Worm (Caenorhabditis elegans): Measurements from ENCODE around the gene C16H3.3.

Gene C16H3.3

ce11 chrX:17625729-17626128 is 15.9 kb upstream of the C16H3.3 start:
- TF ChIP-seq hnd-1 (tag; optimal IDR thresholded peaks at IDR 0.05) (no peak), F13C5.2 (tag; optimal IDR thresholded peaks at IDR 0.05) (no peak)

ce11 chrX:17625245-17625644 is 15.4 kb upstream of the C16H3.3 start:
- TF ChIP-seq ceh-36 (tag; optimal IDR thresholded peaks at IDR 0.05) (no peak), hmg-4 (GFP tag; optimal IDR thresholded peaks at IDR 0.05) (no peak), tbx-11 (GFP tag; IDR thresholded peaks at IDR 0.05) (no peak), hmbx-1 (tag; optimal IDR thresholded peaks at IDR 0.05) (no peak), sea-1 (GFP tag; conservative IDR thresholded peaks at IDR 0.05) (no peak), flt-1 (GFP tag; IDR thresholded peaks at IDR 0.05) (no peak)

- TF ChIP-seq F13C5.2 (tag; optimal IDR thresholded peaks at IDR 0.05) (no peak), tra-4 (tag; optimal IDR thresholded peaks at IDR 0.05) (no peak), hmg-4 (GFP tag; optimal IDR thresholded peaks at IDR 0.05) (no peak), aly-1 (tag; optimal IDR thresholded peaks at IDR 0.05) (no peak), scrt-1 (GFP tag; IDR thresholded peaks at IDR 0.05) (no peak), hmbx-1 (tag; optimal IDR thresholded peaks at IDR 0.05) (no peak), tbx-11 (GFP tag; IDR thresholded peaks at IDR 0.05) (no peak), flt-1 (GFP tag; IDR thresholded peaks at IDR 0.05) (no peak)
Observed at ce11 chrX:17614245-17614644, 4.4 kb upstream of the C16H3.3 start, which contains the start of gene ncs-7. Gene ncs-7, plus strand, starts transcription at chrX:17614545.

ce11 chrX:17613024-17613423 is 3.2 kb upstream of the C16H3.3 start:
- no peak for TF ChIP-seq B0310.2 (tag; optimal IDR thresholded peaks at IDR 0.05)
- TF ChIP-seq tra-4 (tag; optimal IDR thresholded peaks at IDR 0.05), result no peak
- TF ChIP-seq tbx-11 (GFP tag; IDR thresholded peaks at IDR 0.05), result no peak
- no peak for TF ChIP-seq pes-1 (GFP tag; IDR thresholded peaks at IDR 0.05)
- no peak for TF ChIP-seq hmbx-1 (tag; optimal IDR thresholded peaks at IDR 0.05)
- TF ChIP-seq ama-1 (optimal IDR thresholded peaks at IDR 0.05), result no peak
- TF ChIP-seq sea-1 (GFP tag; conservative IDR thresholded peaks at IDR 0.05), result no peak
- no peak for TF ChIP-seq hnd-1 (tag; optimal IDR thresholded peaks at IDR 0.05)
- no peak for TF ChIP-seq tbx-37 (GFP tag; conservative IDR thresholded peaks at IDR 0.05)
- no peak for TF ChIP-seq ceh-13 (GFP tag; optimal IDR thresholded peaks at IDR 0.05)
- TF ChIP-seq F13C5.2 (tag; optimal IDR thresholded peaks at IDR 0.05), result no peak
- no peak for TF ChIP-seq hmg-4 (GFP tag; optimal IDR thresholded peaks at IDR 0.05)
- TF ChIP-seq ets-7 (tag; optimal IDR thresholded peaks at IDR 0.05), result no peak
- no peak for TF ChIP-seq flt-1 (GFP tag; IDR thresholded peaks at IDR 0.05)
- TF ChIP-seq ceh-36 (tag; optimal IDR thresholded peaks at IDR 0.05), result no peak
- TF ChIP-seq scrt-1 (GFP tag; IDR thresholded peaks at IDR 0.05), result no peak
- no peak for TF ChIP-seq aly-1 (tag; optimal IDR thresholded peaks at IDR 0.05)

- no peak for TF ChIP-seq B0310.2 (tag; optimal IDR thresholded peaks at IDR 0.05)
- TF ChIP-seq ceh-36 (tag; optimal IDR thresholded peaks at IDR 0.05), result peak; percentile 64
- peak; percentile 67; the same call in 1 of the 2 replicates for TF ChIP-seq tbx-11 (GFP tag; IDR thresholded peaks at IDR 0.05)
- TF ChIP-seq tbx-37 (GFP tag; conservative IDR thresholded peaks at IDR 0.05), result 0 out of 2 replicates have a peak, but pooled peaks have one; percentile 34
- TF ChIP-seq pes-1 (GFP tag; IDR thresholded peaks at IDR 0.05), result peak; percentile 81
- peak; percentile 55 for TF ChIP-seq flt-1 (GFP tag; IDR thresholded peaks at IDR 0.05)
- TF ChIP-seq ceh-13 (GFP tag; optimal IDR thresholded peaks at IDR 0.05), result peak; percentile 29
- TF ChIP-seq scrt-1 (GFP tag; IDR thresholded peaks at IDR 0.05), result peak; percentile 75; the same call in 1 of the 2 replicates
- TF ChIP-seq F13C5.2 (tag; optimal IDR thresholded peaks at IDR 0.05), result no peak
- no peak for TF ChIP-seq hmg-4 (GFP tag; optimal IDR thresholded peaks at IDR 0.05)
- TF ChIP-seq hnd-1 (tag; optimal IDR thresholded peaks at IDR 0.05), result no peak
- TF ChIP-seq sea-1 (GFP tag; conservative IDR thresholded peaks at IDR 0.05), result peak; percentile 79; the same call in 1 of the 2 replicates
Observed at ce11 chrX:17611180-17611579, 1.3 kb upstream of the C16H3.3 start.

- TF ChIP-seq B0310.2 (tag; optimal IDR thresholded peaks at IDR 0.05) (no peak), hmg-4 (GFP tag; optimal IDR thresholded peaks at IDR 0.05) (peak; percentile 17), sea-1 (GFP tag; conservative IDR thresholded peaks at IDR 0.05) (0 out of 2 replicates have a peak, but pooled peaks have one; percentile 64), tbx-37 (GFP tag; conservative IDR thresholded peaks at IDR 0.05) (peak; percentile 32; the same call in 1 of the 2 replicates)
Observed at ce11 chrX:17610406-17610981, 646 bp upstream of the C16H3.3 start.

- no peak for TF ChIP-seq tbx-37 (GFP tag; conservative IDR thresholded peaks at IDR 0.05)
Observed at ce11 chrX:17601345-17601744, 8.5 kb downstream of the C16H3.3 start.

ce11 chrX:17600139-17600538 is 9.7 kb downstream of the C16H3.3 start, which contains the start of gene lec-9:
Gene lec-9, plus strand, starts transcription at chrX:17600487.
- TF ChIP-seq F13C5.2 (tag; optimal IDR thresholded peaks at IDR 0.05) (no peak), hmbx-1 (tag; optimal IDR thresholded peaks at IDR 0.05) (no peak), ceh-13 (GFP tag; optimal IDR thresholded peaks at IDR 0.05) (no peak), aly-1 (tag; optimal IDR thresholded peaks at IDR 0.05) (no peak), sea-1 (GFP tag; conservative IDR thresholded peaks at IDR 0.05) (no peak), flt-1 (GFP tag; IDR thresholded peaks at IDR 0.05) (no peak)

ce11 chrX:17598712-17599111 is 11.1 kb downstream of the C16H3.3 start:
- TF ChIP-seq B0310.2 (tag; optimal IDR thresholded peaks at IDR 0.05), result no peak
- no peak for TF ChIP-seq hmg-4 (GFP tag; optimal IDR thresholded peaks at IDR 0.05)
- no peak for TF ChIP-seq tbx-11 (GFP tag; IDR thresholded peaks at IDR 0.05)
- no peak for TF ChIP-seq scrt-1 (GFP tag; IDR thresholded peaks at IDR 0.05)
- no peak for TF ChIP-seq hmbx-1 (tag; optimal IDR thresholded peaks at IDR 0.05)
- no peak for TF ChIP-seq ceh-36 (tag; optimal IDR thresholded peaks at IDR 0.05)
- TF ChIP-seq ceh-13 (GFP tag; optimal IDR thresholded peaks at IDR 0.05), result no peak

Data from whole organism, early embryonic.